Worm (Caenorhabditis elegans): ENCODE measurements around the gene C13A2.6.

The C13A2.6 gene

ce11 chrV:7237133-7237532 is 32.4 kb upstream of the C13A2.6 start, which contains the start of gene hyls-1 (continued):
- TF ChIP-seq hlh-26 (GFP tag; conservative IDR thresholded peaks at IDR 0.05) (no peak), rpc-1 (optimal IDR thresholded peaks at IDR 0.05) (peak; percentile 31), rpc-1 (tag; optimal IDR thresholded peaks at IDR 0.05) (no peak), cebp-2 (GFP tag; IDR thresholded peaks at IDR 0.05) (no peak), egl-18 (GFP tag; IDR thresholded peaks at IDR 0.05) (no peak), snpc-3.4 (tag; optimal IDR thresholded peaks at IDR 0.05) (peak; percentile 34), let-607 (tag; optimal IDR thresholded peaks at IDR 0.05) (no peak), repo-1 (tag; optimal IDR thresholded peaks at IDR 0.05) (no peak), snpc-1.3 (tag; optimal IDR thresholded peaks at IDR 0.05; ENCODE audit: insufficient read depth) (peak; percentile 44), attf-3 (GFP tag; conservative IDR thresholded peaks at IDR 0.05) (peak; percentile 54; the same call in 1 of the 2 replicates), F23B12.7 (tag; optimal IDR thresholded peaks at IDR 0.05; ENCODE audit: insufficient read depth) (peak; percentile 91), Y53F4B.3 (GFP tag; IDR thresholded peaks at IDR 0.05) (no peak), B0336.3 (GFP tag; IDR thresholded peaks at IDR 0.05) (0 out of 2 replicates have a peak, but pooled peaks have one; percentile 40), snpc-1.1 (tag; optimal IDR thresholded peaks at IDR 0.05; ENCODE audit: insufficient read depth) (no peak)

ce11 chrV:7239471-7239870 is 30.0 kb upstream of the C13A2.6 start, which contains the start of gene C05C8.1:
C05C8.1 (plus strand) TSS chrV:7239771.
- TF ChIP-seq rpc-1 (optimal IDR thresholded peaks at IDR 0.05) (no peak), rpc-1 (tag; optimal IDR thresholded peaks at IDR 0.05) (no peak), attf-6 (GFP tag; IDR thresholded peaks at IDR 0.05) (no peak), repo-1 (tag; optimal IDR thresholded peaks at IDR 0.05) (no peak), ztf-26 (tag; optimal IDR thresholded peaks at IDR 0.05) (no peak), akir-1 (GFP tag; optimal IDR thresholded peaks at IDR 0.05) (no peak), F57C9.4 (tag; optimal IDR thresholded peaks at IDR 0.05) (no peak), dpl-1 (GFP tag; optimal IDR thresholded peaks at IDR 0.05) (no peak), hsf-1 (GFP tag; IDR thresholded peaks at IDR 0.05) (no peak), cebp-2 (GFP tag; IDR thresholded peaks at IDR 0.05) (no peak), F57A8.1 (GFP tag; optimal IDR thresholded peaks at IDR 0.05) (no peak), ccch-3 (GFP tag; optimal IDR thresholded peaks at IDR 0.05) (no peak), F10E7.11 (tag; optimal IDR thresholded peaks at IDR 0.05) (no peak), let-607 (tag; optimal IDR thresholded peaks at IDR 0.05) (no peak), aptf-3 (GFP tag; IDR thresholded peaks at IDR 0.05) (no peak), die-1 (tag; optimal IDR thresholded peaks at IDR 0.05) (no peak), mxl-1 (tag; optimal IDR thresholded peaks at IDR 0.05) (no peak), lin-26 (GFP tag; IDR thresholded peaks at IDR 0.05) (no peak), pbrm-1 (GFP tag; IDR thresholded peaks at IDR 0.05) (no peak), zim-3 (tag; optimal IDR thresholded peaks at IDR 0.05) (no peak), madf-8 (GFP tag; conservative IDR thresholded peaks at IDR 0.05) (no peak)

DNA sequence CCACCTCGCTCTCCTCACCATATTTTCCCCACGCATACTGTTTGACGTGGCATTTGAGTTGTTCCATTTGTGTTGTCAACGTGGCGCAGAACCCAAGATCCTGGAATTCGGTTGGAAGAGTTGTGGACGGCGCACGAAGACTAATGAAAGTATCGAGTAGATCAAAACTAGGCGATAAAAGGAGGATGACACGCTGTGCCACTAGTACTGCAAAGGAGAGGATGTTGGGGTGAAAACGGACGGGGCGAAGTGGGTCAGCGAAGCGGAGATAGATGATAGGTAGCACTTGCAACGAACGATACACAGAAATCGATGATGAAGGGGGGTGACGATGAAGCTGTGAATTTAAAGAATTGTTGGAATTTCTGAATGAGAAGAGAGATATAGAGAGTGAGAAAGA is 22.5 kb upstream of the C13A2.6 start, which contains the start of gene C05C8.7:
Gene C05C8.7 (minus strand): TSS at position 100 of the 400 bp plus-strand sequence.
- no peak for TF ChIP-seq mxl-1 (tag; optimal IDR thresholded peaks at IDR 0.05)
- TF ChIP-seq Y95B8A.8 (GFP tag; IDR thresholded peaks at IDR 0.05), result no peak
- TF ChIP-seq xnd-1 (tag; optimal IDR thresholded peaks at IDR 0.05), result no peak
- no peak for TF ChIP-seq ztf-26 (tag; optimal IDR thresholded peaks at IDR 0.05)
- no peak for TF ChIP-seq athp-1 (tag; optimal IDR thresholded peaks at IDR 0.05)
- no peak for TF ChIP-seq mcd-1 (GFP tag; IDR thresholded peaks at IDR 0.05)
